Worm (Caenorhabditis elegans): Measurements from ENCODE around the gene str-55.

The str-55 gene

DNA sequence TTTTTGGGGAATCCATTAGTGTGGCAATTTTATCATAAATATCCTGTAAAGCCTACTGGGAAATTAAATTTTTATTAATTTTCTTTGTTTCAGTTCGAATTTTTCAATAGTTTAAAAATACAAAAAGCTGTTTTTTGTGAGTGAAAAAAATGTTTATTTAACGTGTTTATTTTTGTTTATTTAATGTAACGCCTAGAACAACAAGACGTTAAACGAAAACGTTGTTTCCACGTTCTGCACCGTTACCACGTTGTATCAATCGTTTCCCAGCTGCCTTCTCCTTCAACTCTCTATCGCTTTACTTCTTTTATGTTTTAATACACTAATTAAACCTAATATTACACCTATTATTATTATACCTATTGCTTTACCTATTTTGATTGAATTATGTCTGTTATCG is 30.8 kb upstream of the str-55 start, which contains the start of gene T08G3.13:
Gene T08G3.13, plus strand, starts transcription at position 301 of the 400 bp plus-strand sequence.
- no peak for TF ChIP-seq hlh-1 (tag; optimal IDR thresholded peaks at IDR 0.05)
- TF ChIP-seq M03D4.4 (tag; optimal IDR thresholded peaks at IDR 0.05) = no peak
- TF ChIP-seq blmp-1 (tag; optimal IDR thresholded peaks at IDR 0.05) = no peak

DNA sequence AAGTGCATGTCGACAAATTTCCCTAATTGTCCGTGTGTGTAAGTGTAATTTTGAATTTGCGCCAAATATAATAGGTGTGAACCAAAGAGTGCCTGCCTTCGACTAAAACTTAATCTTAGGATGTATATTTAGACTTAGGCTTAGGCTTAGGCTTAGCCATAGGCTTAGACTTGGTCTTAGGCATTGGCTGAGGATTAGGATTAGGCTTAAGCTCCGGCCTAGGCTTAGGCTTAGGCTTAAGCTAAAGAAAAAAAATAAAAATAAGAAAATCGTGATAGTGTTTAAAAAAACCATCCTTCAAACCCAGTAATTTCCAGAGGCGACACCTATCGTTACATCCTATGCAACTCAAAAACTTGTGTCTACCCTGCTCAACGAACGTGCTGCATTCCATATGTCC is 29.3 kb upstream of the str-55 start:
- TF ChIP-seq M03D4.4 (tag; optimal IDR thresholded peaks at IDR 0.05) (no peak), sem-2 (GFP tag; optimal IDR thresholded peaks at IDR 0.05) (no peak), mls-2 (tag; optimal IDR thresholded peaks at IDR 0.05) (no peak), cnd-1 (tag; optimal IDR thresholded peaks at IDR 0.05) (no peak), ztf-11 (tag; optimal IDR thresholded peaks at IDR 0.05) (no peak), unc-39 (tag; optimal IDR thresholded peaks at IDR 0.05) (no peak), nhr-76 (tag; optimal IDR thresholded peaks at IDR 0.05) (no peak)

ce11 chrV:16445676-16446075 is 28.8 kb upstream of the str-55 start, which contains the start of gene T08G3.6:
Gene T08G3.6 (plus strand): TSS chrV:16445976.
- no peak for TF ChIP-seq nhr-237 (tag; optimal IDR thresholded peaks at IDR 0.05)
- no peak for TF ChIP-seq ztf-11 (tag; optimal IDR thresholded peaks at IDR 0.05)
- TF ChIP-seq bed-3 (GFP tag; optimal IDR thresholded peaks at IDR 0.05) = no peak
- no peak for TF ChIP-seq lin-13 (tag; optimal IDR thresholded peaks at IDR 0.05)
- TF ChIP-seq tbx-8 (GFP tag; optimal IDR thresholded peaks at IDR 0.05) = no peak
- no peak for TF ChIP-seq ham-2 (GFP tag; optimal IDR thresholded peaks at IDR 0.05)
- TF ChIP-seq sem-2 (GFP tag; optimal IDR thresholded peaks at IDR 0.05) = no peak
- no peak for TF ChIP-seq lsy-2 (tag; optimal IDR thresholded peaks at IDR 0.05)
- TF ChIP-seq flh-1 (GFP tag; optimal IDR thresholded peaks at IDR 0.05) = no peak
- no peak for TF ChIP-seq elt-3 (tag; optimal IDR thresholded peaks at IDR 0.05)
- no peak for TF ChIP-seq ceh-43 (GFP tag; optimal IDR thresholded peaks at IDR 0.05)
- TF ChIP-seq elt-1 (tag; optimal IDR thresholded peaks at IDR 0.05; ENCODE audit: borderline replicate concordance, insufficient read depth) = no peak
- no peak for TF ChIP-seq nhr-12 (tag; optimal IDR thresholded peaks at IDR 0.05)

- TF ChIP-seq ceh-43 (GFP tag; optimal IDR thresholded peaks at IDR 0.05) = no peak
- TF ChIP-seq lin-32 (GFP tag; optimal IDR thresholded peaks at IDR 0.05) = no peak
- no peak for TF ChIP-seq pha-4 (tag; optimal IDR thresholded peaks at IDR 0.05)
- TF ChIP-seq sem-2 (GFP tag; optimal IDR thresholded peaks at IDR 0.05) = no peak
- TF ChIP-seq M03D4.4 (tag; optimal IDR thresholded peaks at IDR 0.05) = no peak
- no peak for TF ChIP-seq ztf-11 (tag; optimal IDR thresholded peaks at IDR 0.05)
- no peak for TF ChIP-seq zip-8 (tag; optimal IDR thresholded peaks at IDR 0.05)
- no peak for TF ChIP-seq ceh-39 (tag; optimal IDR thresholded peaks at IDR 0.05)
- TF ChIP-seq bed-3 (GFP tag; optimal IDR thresholded peaks at IDR 0.05) = no peak
- TF ChIP-seq elt-3 (tag; optimal IDR thresholded peaks at IDR 0.05) = no peak
- no peak for TF ChIP-seq snpc-4 (tag; optimal IDR thresholded peaks at IDR 0.05)
- no peak for TF ChIP-seq elt-1 (tag; optimal IDR thresholded peaks at IDR 0.05; ENCODE audit: borderline replicate concordance, insufficient read depth)
- no peak for TF ChIP-seq unc-39 (tag; optimal IDR thresholded peaks at IDR 0.05)
- TF ChIP-seq mep-1 (tag; optimal IDR thresholded peaks at IDR 0.05) = no peak
- no peak for TF ChIP-seq lin-13 (tag; optimal IDR thresholded peaks at IDR 0.05)
These were observed 26.7 kb upstream of the str-55 start, which contains the start of gene srh-141 for ce11 chrV:16443626-16444025. Gene srh-141 (plus strand): TSS chrV:16443926.

- TF ChIP-seq mls-2 (tag; optimal IDR thresholded peaks at IDR 0.05) = no peak
- no peak for TF ChIP-seq lsy-2 (tag; optimal IDR thresholded peaks at IDR 0.05)
- TF ChIP-seq unc-120 (tag; optimal IDR thresholded peaks at IDR 0.05; ENCODE audit: poor library complexity, severe bottlenecking) = no peak
- no peak for TF ChIP-seq cnd-1 (tag; optimal IDR thresholded peaks at IDR 0.05)
- TF ChIP-seq sem-2 (GFP tag; optimal IDR thresholded peaks at IDR 0.05) = no peak
- no peak for TF ChIP-seq nhr-2 (tag; optimal IDR thresholded peaks at IDR 0.05)
- no peak for TF ChIP-seq nhr-28 (tag; optimal IDR thresholded peaks at IDR 0.05)
- TF ChIP-seq ham-2 (GFP tag; optimal IDR thresholded peaks at IDR 0.05) = no peak
- no peak for TF ChIP-seq hlh-1 (tag; optimal IDR thresholded peaks at IDR 0.05)
- no peak for TF ChIP-seq snpc-4 (tag; optimal IDR thresholded peaks at IDR 0.05)
- TF ChIP-seq zip-8 (tag; optimal IDR thresholded peaks at IDR 0.05) = no peak
- no peak for TF ChIP-seq mep-1 (tag; optimal IDR thresholded peaks at IDR 0.05)
- TF ChIP-seq ztf-11 (tag; optimal IDR thresholded peaks at IDR 0.05) = no peak
- no peak for TF ChIP-seq ces-1 (GFP tag; optimal IDR thresholded peaks at IDR 0.05)
- no peak for TF ChIP-seq nhr-76 (tag; optimal IDR thresholded peaks at IDR 0.05)
- no peak for TF ChIP-seq bed-3 (GFP tag; optimal IDR thresholded peaks at IDR 0.05)
- TF ChIP-seq unc-39 (tag; optimal IDR thresholded peaks at IDR 0.05) = no peak
- TF ChIP-seq lin-32 (GFP tag; optimal IDR thresholded peaks at IDR 0.05) = no peak
- no peak for TF ChIP-seq elt-1 (tag; optimal IDR thresholded peaks at IDR 0.05; ENCODE audit: borderline replicate concordance, insufficient read depth)
- no peak for TF ChIP-seq tbx-8 (GFP tag; optimal IDR thresholded peaks at IDR 0.05)
These were observed 20.6 kb upstream of the str-55 start, which contains the start of gene F26D2.15 for ce11 chrV:16437546-16437945. Gene F26D2.15 (plus strand): TSS chrV:16437846.

Data from whole organism, mixed stage, embryonic.